Worm (Caenorhabditis elegans) whole organism, L3 larva: Measurements from ENCODE around the gene sri-53.

ENCODE experiments used
- elt-2 ChIP-seq: sonication (generic microtip); optimal IDR thresholded peaks from 2 replicates; lab custom pipeline; 2016; ENCODE audit warnings: missing genetic modification reagents, mild to moderate bottlenecking, missing genetic modification characterization, missing compliant biosample characterization
- fkh-10 ChIP-seq: sonication (generic microtip); optimal IDR thresholded peaks from 2 replicates; lab custom pipeline; 2017; ENCODE audit warnings: missing biosample characterization, missing genetic modification reagents, missing genetic modification characterization
- fkh-2 ChIP-seq: fragments of 150-350 bp; optimal IDR thresholded peaks from 2 replicates; lab custom pipeline; 2014; ENCODE audit warnings: missing biosample characterization, missing genetic modification reagents, missing genetic modification characterization
- fos-1 ChIP-seq: fragments of 150-350 bp; optimal IDR thresholded peaks from 2 replicates; lab custom pipeline; 2014; ENCODE audit warnings: missing biosample characterization, missing genetic modification characterization
- lin-39 ChIP-seq: fragments of 150-350 bp; optimal IDR thresholded peaks from 2 replicates; lab custom pipeline; 2018; ENCODE audit warnings: missing biosample characterization, missing genetic modification reagents, missing genetic modification characterization
- mdl-1 ChIP-seq: fragments of 150-350 bp; optimal IDR thresholded peaks from 2 replicates; lab custom pipeline; 2014; ENCODE audit warnings: missing biosample characterization, missing genetic modification characterization
- nhr-25 ChIP-seq: sonication (generic microtip); optimal IDR thresholded peaks from 2 replicates; lab custom pipeline; 2017; ENCODE audit warnings: missing biosample characterization, missing genetic modification characterization
- nhr-28 ChIP-seq: fragments of 150-350 bp; optimal IDR thresholded peaks from 2 replicates; lab custom pipeline; 2014; ENCODE audit warnings: missing biosample characterization, missing genetic modification characterization
- skn-1 ChIP-seq: fragments of 150-350 bp; optimal IDR thresholded peaks from 2 replicates; lab custom pipeline; 2014; ENCODE audit warnings: missing biosample characterization, missing genetic modification characterization
- unc-62 ChIP-seq: fragments of 150-350 bp; sonication (generic microtip); optimal IDR thresholded peaks from 4 replicates; lab custom pipeline; 2014; ENCODE audit warnings: missing biosample characterization, missing genetic modification reagents, missing genetic modification characterization
- ztf-11 ChIP-seq: fragments of 150-350 bp; optimal IDR thresholded peaks from 2 replicates; lab custom pipeline; 2014; ENCODE audit warnings: missing biosample characterization, missing genetic modification characterization

ce11 chrII:3151615-3152014 is 50.8 kb downstream of the sri-53 start, which contains the start of the genes T10D4.14 and T10D4.19:
- no peak for TF ChIP-seq lin-39 (tag; lab: Kevin White, UChicago)
- TF ChIP-seq fos-1 (tag; lab: Kevin White, UChicago): no peak
- TF ChIP-seq elt-2 (tag; lab: Kevin White, UChicago): no peak
- TF ChIP-seq mdl-1: no peak
- no peak for TF ChIP-seq fkh-10 (GFP tag; lab: Kevin White, UChicago)
- no peak for TF ChIP-seq ztf-11 (tag; lab: Kevin White, UChicago)
- no peak for TF ChIP-seq nhr-28 (tag; lab: Kevin White, UChicago)
- no peak for TF ChIP-seq fkh-2 (tag; lab: Kevin White, UChicago)
- no peak for TF ChIP-seq nhr-25 (tag; lab: Kevin White, UChicago)
- no peak for TF ChIP-seq skn-1
- TF ChIP-seq unc-62 (GFP tag; lab: Kevin White, UChicago): no peak
